Fruit fly (Drosophila melanogaster): Measurements from ENCODE around the gene CG10466.

DNA sequence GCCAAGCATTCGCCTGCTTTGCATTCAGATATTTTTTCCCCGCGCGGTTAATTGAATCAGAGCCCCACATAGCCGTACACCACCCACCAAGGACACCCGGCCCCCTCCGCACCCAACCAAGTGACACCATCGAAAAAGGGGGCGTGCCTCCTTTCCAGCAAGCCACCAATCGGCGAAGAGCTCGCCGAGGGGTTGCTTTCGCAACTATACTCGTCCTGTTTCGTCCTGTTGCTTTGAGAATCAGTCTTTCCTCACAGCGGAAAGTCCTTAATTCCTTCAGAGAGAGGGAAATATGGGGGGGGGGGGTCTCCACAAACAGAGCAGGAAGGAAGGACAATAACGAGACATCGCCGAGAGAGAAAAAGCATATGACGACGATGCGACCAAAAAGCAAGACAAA lies 22.2 kb upstream of the CG10466 start:
- TF ChIP-seq CG8478 (optimal IDR thresholded peaks at IDR 0.05) = no peak
- TF ChIP-seq CTCF (optimal IDR thresholded peaks at IDR 0.05) = no peak

Measured in S2 (cell line).